Worm (Caenorhabditis elegans) whole organism, L3 larva: ENCODE measurements around the gene spr-3.

Experiments
- R02D3.7 ChIP-seq: fragments of 150-350 bp; optimal IDR thresholded peaks from 2 replicates; lab custom pipeline; 2014; ENCODE audit warnings: missing biosample characterization, missing genetic modification characterization
- ZK546.5 ChIP-seq: sonication (generic microtip); optimal IDR thresholded peaks from 2 replicates; lab custom pipeline; 2017; ENCODE audit warnings: missing biosample characterization, missing genetic modification characterization
- aly-2 ChIP-seq: fragments of 150-350 bp; optimal IDR thresholded peaks from 2 replicates; lab custom pipeline; 2014; ENCODE audit warnings: missing biosample characterization, missing genetic modification characterization
- ama-1 ChIP-seq: fragments of 150-350 bp; optimal IDR thresholded peaks from 2 replicates; lab custom pipeline; 2018
- ceh-16 ChIP-seq: sonication (generic microtip); optimal IDR thresholded peaks from 2 replicates; lab custom pipeline; 2017; ENCODE audit warnings: missing biosample characterization, missing genetic modification characterization
- ceh-28 ChIP-seq: fragments of 150-350 bp; optimal IDR thresholded peaks from 2 replicates; lab custom pipeline; 2014; ENCODE audit warnings: missing biosample characterization, missing genetic modification reagents, missing genetic modification characterization
- ceh-82 ChIP-seq: fragments of 150-350 bp; optimal IDR thresholded peaks from 2 replicates; lab custom pipeline; 2014; ENCODE audit warnings: missing biosample characterization, missing genetic modification characterization
- ceh-9 ChIP-seq: sonication (generic microtip); optimal IDR thresholded peaks from 2 replicates; lab custom pipeline; 2018; ENCODE audit warnings: missing biosample characterization, missing genetic modification characterization
- daf-12 ChIP-seq: fragments of 150-350 bp; optimal IDR thresholded peaks from 2 replicates; lab custom pipeline; 2014; ENCODE audit warnings: missing biosample characterization, missing genetic modification reagents, missing genetic modification characterization
- egl-27 ChIP-seq: sonication (generic microtip); optimal IDR thresholded peaks from 4 replicates; lab custom pipeline; 2017; ENCODE audit warnings: missing biosample characterization, missing genetic modification reagents, missing genetic modification characterization
- egl-5 ChIP-seq: fragments of 150-350 bp; optimal IDR thresholded peaks from 2 replicates; lab custom pipeline; 2017; ENCODE audit warnings: missing biosample characterization, missing genetic modification reagents, missing genetic modification characterization, inconsistent platforms
- elt-1 ChIP-seq: fragments of 150-350 bp; optimal IDR thresholded peaks from 2 replicates; lab custom pipeline; 2014; ENCODE audit warnings: missing biosample characterization, missing genetic modification characterization
- elt-2 ChIP-seq: sonication (generic microtip); optimal IDR thresholded peaks from 2 replicates; lab custom pipeline; 2016; ENCODE audit warnings: missing genetic modification reagents, mild to moderate bottlenecking, missing genetic modification characterization, missing compliant biosample characterization
- elt-3 ChIP-seq, 3 experiments: fragments of 150-350 bp in 1 of 3; sonication (generic microtip) in 2 of 3; optimal IDR thresholded peaks; 2 replicates in 2 of 3; 4 replicates in 1 of 3; lab custom pipeline; 2014 to 2017; ENCODE audit warnings: missing biosample characterization in 3 of 3, missing genetic modification characterization in 3 of 3
- eor-1 ChIP-seq, 2 experiments: fragments of 150-350 bp; optimal IDR thresholded peaks; 2 replicates each; lab custom pipeline; 2014 to 2018; ENCODE audit warnings: missing biosample characterization in 2 of 2, missing genetic modification characterization in 2 of 2
- fkh-10 ChIP-seq: sonication (generic microtip); optimal IDR thresholded peaks from 2 replicates; lab custom pipeline; 2017; ENCODE audit warnings: missing biosample characterization, missing genetic modification reagents, missing genetic modification characterization
- fkh-2 ChIP-seq: fragments of 150-350 bp; optimal IDR thresholded peaks from 2 replicates; lab custom pipeline; 2014; ENCODE audit warnings: missing biosample characterization, missing genetic modification reagents, missing genetic modification characterization
- fos-1 ChIP-seq: fragments of 150-350 bp; optimal IDR thresholded peaks from 2 replicates; lab custom pipeline; 2014; ENCODE audit warnings: missing biosample characterization, missing genetic modification characterization
- hmg-11 ChIP-seq: sonication (generic microtip); optimal IDR thresholded peaks from 2 replicates; lab custom pipeline; 2016; ENCODE audit warnings: missing genetic modification characterization, missing compliant biosample characterization
- jun-1 ChIP-seq: fragments of 150-350 bp; optimal IDR thresholded peaks from 2 replicates; lab custom pipeline; 2014; ENCODE audit warnings: missing biosample characterization, missing genetic modification reagents, missing genetic modification characterization
- lin-39 ChIP-seq: fragments of 150-350 bp; optimal IDR thresholded peaks from 2 replicates; lab custom pipeline; 2018; ENCODE audit warnings: missing biosample characterization, missing genetic modification reagents, missing genetic modification characterization
- lsy-12 ChIP-seq: sonication (generic microtip); optimal IDR thresholded peaks from 2 replicates; lab custom pipeline; 2016; ENCODE audit warnings: mild to moderate bottlenecking, missing genetic modification characterization, missing compliant biosample characterization
- mdl-1 ChIP-seq: fragments of 150-350 bp; optimal IDR thresholded peaks from 2 replicates; lab custom pipeline; 2014; ENCODE audit warnings: missing biosample characterization, missing genetic modification characterization
- mml-1 ChIP-seq: fragments of 150-350 bp; sonication (generic microtip); optimal IDR thresholded peaks from 3 replicates; lab custom pipeline; 2014; ENCODE audit warnings: missing biosample characterization, missing genetic modification characterization
- nfya-1 ChIP-seq: sonication (generic microtip); optimal IDR thresholded peaks from 2 replicates; lab custom pipeline; 2017; ENCODE audit warnings: missing genetic modification characterization, mild to moderate bottlenecking, missing compliant biosample characterization, antibody characterized with exemption, moderate library complexity; ENCODE audit not compliant: insufficient read depth
- nhr-11 ChIP-seq: fragments of 150-350 bp; optimal IDR thresholded peaks from 2 replicates; lab custom pipeline; 2014; ENCODE audit warnings: missing biosample characterization, missing genetic modification characterization
- nhr-12 ChIP-seq: fragments of 150-350 bp; optimal IDR thresholded peaks from 2 replicates; lab custom pipeline; 2014; ENCODE audit warnings: missing biosample characterization, missing genetic modification characterization
- nhr-23 ChIP-seq: fragments of 150-350 bp; optimal IDR thresholded peaks from 2 replicates; lab custom pipeline; 2014; ENCODE audit warnings: missing biosample characterization, missing genetic modification reagents, missing genetic modification characterization
- nhr-237 ChIP-seq: fragments of 150-350 bp; optimal IDR thresholded peaks from 2 replicates; lab custom pipeline; 2014; ENCODE audit warnings: missing biosample characterization, missing genetic modification characterization
- nhr-25 ChIP-seq: sonication (generic microtip); optimal IDR thresholded peaks from 2 replicates; lab custom pipeline; 2017; ENCODE audit warnings: missing biosample characterization, missing genetic modification characterization
- nhr-28 ChIP-seq: fragments of 150-350 bp; optimal IDR thresholded peaks from 2 replicates; lab custom pipeline; 2014; ENCODE audit warnings: missing biosample characterization, missing genetic modification characterization
- nhr-43 ChIP-seq: sonication (generic microtip); optimal IDR thresholded peaks from 2 replicates; lab custom pipeline; 2016; ENCODE audit warnings: mild to moderate bottlenecking, missing genetic modification characterization, missing compliant biosample characterization; ENCODE audit not compliant: poor library complexity, severe bottlenecking
- nhr-67 ChIP-seq: fragments of 150-350 bp; optimal IDR thresholded peaks from 2 replicates; lab custom pipeline; 2014; ENCODE audit warnings: missing biosample characterization, missing genetic modification characterization
- nhr-76 ChIP-seq: fragments of 150-350 bp; sonication (generic microtip); optimal IDR thresholded peaks from 5 replicates; lab custom pipeline; 2014; ENCODE audit warnings: missing biosample characterization, missing genetic modification characterization
- nhr-77 ChIP-seq: fragments of 150-350 bp; optimal IDR thresholded peaks from 2 replicates; lab custom pipeline; 2014; ENCODE audit warnings: missing biosample characterization, missing genetic modification characterization
- pha-4 ChIP-seq: fragments of 150-350 bp; optimal IDR thresholded peaks from 2 replicates; lab custom pipeline; 2014; ENCODE audit warnings: missing biosample characterization, missing genetic modification reagents, missing genetic modification characterization
- pqm-1 ChIP-seq: fragments of 150-350 bp; optimal IDR thresholded peaks from 2 replicates; lab custom pipeline; 2017; ENCODE audit warnings: missing biosample characterization, missing genetic modification characterization, inconsistent platforms
- sea-2 ChIP-seq: fragments of 150-350 bp; sonication (generic microtip); optimal IDR thresholded peaks from 4 replicates; lab custom pipeline; 2014; ENCODE audit warnings: missing biosample characterization, missing genetic modification reagents, missing genetic modification characterization
- skn-1 ChIP-seq: fragments of 150-350 bp; optimal IDR thresholded peaks from 2 replicates; lab custom pipeline; 2014; ENCODE audit warnings: missing biosample characterization, missing genetic modification characterization
- tbx-2 ChIP-seq: sonication (generic microtip); optimal IDR thresholded peaks from 2 replicates; lab custom pipeline; 2016; ENCODE audit warnings: mild to moderate bottlenecking, missing genetic modification characterization, missing compliant biosample characterization
- unc-62 ChIP-seq: fragments of 150-350 bp; sonication (generic microtip); optimal IDR thresholded peaks from 4 replicates; lab custom pipeline; 2014; ENCODE audit warnings: missing biosample characterization, missing genetic modification reagents, missing genetic modification characterization
- zag-1 ChIP-seq: fragments of 150-350 bp; optimal IDR thresholded peaks from 2 replicates; lab custom pipeline; 2014; ENCODE audit warnings: missing biosample characterization, missing genetic modification characterization
- ztf-11 ChIP-seq: fragments of 150-350 bp; optimal IDR thresholded peaks from 2 replicates; lab custom pipeline; 2014; ENCODE audit warnings: missing biosample characterization, missing genetic modification characterization
- ztf-4 ChIP-seq: fragments of 150-350 bp; optimal IDR thresholded peaks from 2 replicates; lab custom pipeline; 2014; ENCODE audit warnings: missing biosample characterization, missing genetic modification characterization

Gene spr-3

DNA sequence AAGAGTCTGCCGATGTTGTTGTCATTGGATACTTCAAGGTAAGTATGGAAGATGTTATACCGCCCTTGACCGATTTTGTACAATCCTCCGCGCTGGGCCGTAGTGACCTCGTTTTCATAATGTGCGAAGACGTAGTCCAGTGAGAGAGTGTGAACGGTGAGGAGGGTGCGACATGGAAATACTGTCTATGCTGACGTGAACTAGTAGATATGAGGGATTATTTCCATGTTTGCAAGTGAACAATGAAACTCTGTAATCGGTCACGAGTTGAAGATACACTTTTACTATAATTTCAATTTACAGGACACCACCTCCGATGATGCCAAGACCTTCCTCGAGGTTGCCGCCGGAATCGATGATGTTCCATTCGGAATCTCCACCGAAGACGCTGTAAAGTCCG is 11.0 kb downstream of the spr-3 start:
- TF ChIP-seq lin-39 (tag; lab: Kevin White, UChicago) (no peak), ama-1 (lab: Kevin White, UChicago) (peak; percentile 40), ceh-28 (tag; lab: Kevin White, UChicago) (no peak), mdl-1 (tag; lab: Kevin White, UChicago) (no peak), nhr-11 (tag; lab: Kevin White, UChicago) (no peak), ZK546.5 (no peak), hmg-11 (tag; lab: Kevin White, UChicago) (no peak), R02D3.7 (no peak), nhr-28 (tag; lab: Kevin White, UChicago) (no peak), mml-1 (tag; lab: Kevin White, UChicago) (no peak), fos-1 (tag; lab: Kevin White, UChicago) (no peak), nhr-12 (no peak), lsy-12 (no peak), elt-1 (tag; lab: Kevin White, UChicago) (no peak), nhr-23 (tag; lab: Kevin White, UChicago) (peak; percentile 56), sea-2 (no peak), daf-12 (tag; lab: Kevin White, UChicago) (no peak), ztf-4 (tag; lab: Kevin White, UChicago) (no peak), egl-27 (tag; lab: Kevin White, UChicago) (no peak), jun-1 (no peak), nhr-25 (tag; lab: Kevin White, UChicago) (peak; percentile 46), pha-4 (tag; lab: Kevin White, UChicago) (no peak), tbx-2 (tag; lab: Kevin White, UChicago) (no peak), nhr-67 (tag; lab: Kevin White, UChicago) (no peak), nfya-1 (tag; lab: Kevin White, UChicago) (peak; percentile 23), skn-1 (tag; lab: Kevin White, UChicago) (no peak)

DNA sequence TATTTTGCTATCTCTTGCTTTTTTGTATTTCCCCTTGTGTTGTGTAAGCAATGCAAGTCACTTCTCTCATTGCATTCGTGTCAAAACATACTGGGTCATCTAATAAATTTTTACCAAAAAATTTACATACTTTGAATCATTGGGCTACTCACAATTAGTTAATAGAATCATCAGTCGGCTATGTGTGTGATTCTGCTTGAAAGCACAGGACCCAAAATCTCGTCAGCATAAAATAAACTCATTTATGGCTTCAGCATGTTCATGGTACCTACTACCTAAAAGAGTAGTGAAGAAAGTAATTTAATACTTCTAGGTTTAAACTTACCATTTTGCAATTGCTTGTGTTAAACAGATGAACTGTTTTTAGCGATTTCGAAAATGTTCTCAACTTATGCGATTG is 12.5 kb downstream of the spr-3 start:
- TF ChIP-seq sea-2 (no peak), egl-5 (tag; lab: Kevin White, UChicago) (no peak), elt-2 (tag; lab: Kevin White, UChicago) (no peak), nhr-25 (tag; lab: Kevin White, UChicago) (no peak), pqm-1 (no peak), nhr-43 (tag; lab: Kevin White, UChicago) (peak; percentile 58), ceh-82 (tag; lab: Kevin White, UChicago) (peak; percentile 24), lsy-12 (no peak), nhr-76 (tag; lab: Kevin White, UChicago) (no peak), fkh-10 (GFP tag; lab: Kevin White, UChicago) (no peak), fos-1 (tag; lab: Kevin White, UChicago) (no peak), ceh-9 (tag; lab: Kevin White, UChicago) (no peak), ztf-11 (no peak), pha-4 (tag; lab: Kevin White, UChicago) (no peak), ZK546.5 (no peak), skn-1 (tag; lab: Kevin White, UChicago) (no peak), fkh-2 (no peak), aly-2 (no peak), ceh-16 (tag; lab: Kevin White, UChicago) (no peak), nhr-77 (tag; lab: Kevin White, UChicago) (peak; percentile 10), nhr-12 (no peak), mml-1 (tag; lab: Kevin White, UChicago) (no peak), ama-1 (lab: Kevin White, UChicago) (peak; percentile 36), nhr-67 (tag; lab: Kevin White, UChicago) (no peak), R02D3.7 (peak; percentile 42), daf-12 (tag; lab: Kevin White, UChicago) (no peak), tbx-2 (tag; lab: Kevin White, UChicago) (peak; percentile 41), unc-62 (GFP tag; lab: Kevin White, UChicago) (no peak), nhr-237 (no peak), nhr-11 (tag; lab: Kevin White, UChicago) (no peak), eor-1 (tag; optimal IDR thresholded peaks at IDR 0.05; lab: Kevin White, UChicago) (no peak), zag-1 (tag; lab: Kevin White, UChicago) (no peak), nfya-1 (tag; lab: Kevin White, UChicago) (no peak), hmg-11 (tag; lab: Kevin White, UChicago) (no peak), elt-1 (tag; lab: Kevin White, UChicago) (no peak), elt-3 (tag; optimal IDR thresholded peaks at IDR 0.05; lab: Kevin White, UChicago) (peak in 1 of 3 experiments; percentile 56), nhr-23 (tag; lab: Kevin White, UChicago) (peak; percentile 89), ceh-28 (tag; lab: Kevin White, UChicago) (peak; percentile 61), egl-27 (tag; lab: Kevin White, UChicago) (no peak), mdl-1 (tag; lab: Kevin White, UChicago) (no peak)
